Worm (Caenorhabditis elegans) whole organism, L1 larva: ENCODE data around the gene F41E6.1.

ENCODE experiments used
- C04F5.9 ChIP-seq: sonication (generic microtip); optimal IDR thresholded peaks from 2 replicates; lab custom pipeline; 2016; ENCODE audit warnings: missing genetic modification characterization, missing compliant biosample characterization
- F16B12.6 ChIP-seq: fragments of 150-350 bp; optimal IDR thresholded peaks from 2 replicates; lab custom pipeline; 2014; ENCODE audit warnings: missing biosample characterization, missing genetic modification characterization
- Y116A8C.19 ChIP-seq: sonication (generic microtip); optimal IDR thresholded peaks from 2 replicates; lab custom pipeline; 2016; ENCODE audit warnings: missing compliant biosample characterization, missing genetic modification characterization, borderline replicate concordance
- alr-1 ChIP-seq: fragments of 200-800 bp; sonication (Bioruptor generic); optimal IDR thresholded peaks from 2 replicates; lab custom pipeline; 2018; ENCODE audit warnings: borderline replicate concordance, mild to moderate bottlenecking, missing genetic modification characterization, missing compliant biosample characterization
- aly-2 ChIP-seq: fragments of 150-350 bp; optimal IDR thresholded peaks from 2 replicates; lab custom pipeline; 2014; ENCODE audit warnings: missing biosample characterization, missing genetic modification characterization
- blmp-1 ChIP-seq: fragments of 150-350 bp; optimal IDR thresholded peaks from 2 replicates; lab custom pipeline; 2014; ENCODE audit warnings: missing biosample characterization, missing genetic modification characterization
- ceh-82 ChIP-seq, 3 experiments: fragments of 150-350 bp in 1 of 3; sonication (generic microtip) in 2 of 3; optimal IDR thresholded peaks; 2 replicates each; lab custom pipeline; 2014 to 2017; ENCODE audit warnings: missing biosample characterization in 3 of 3, missing genetic modification characterization in 3 of 3
- ces-1 ChIP-seq: fragments of 150-350 bp; optimal IDR thresholded peaks from 2 replicates; lab custom pipeline; 2014; ENCODE audit warnings: missing biosample characterization, missing genetic modification reagents, missing genetic modification characterization
- dsc-1 ChIP-seq: sonication (generic microtip); optimal IDR thresholded peaks from 2 replicates; lab custom pipeline; 2016; ENCODE audit warnings: mild to moderate bottlenecking, missing genetic modification characterization, missing compliant biosample characterization
- efl-1 ChIP-seq, 4 experiments: fragments of 150-350 bp; optimal IDR thresholded peaks in 3 of 4; peaks in 1 of 4; 1 replicate in 1 of 4; 2 replicates in 3 of 4; lab custom pipeline; 2014; ENCODE audit warnings: missing biosample characterization in 2 of 4, missing genetic modification characterization in 2 of 4, missing genetic modification reagents in 2 of 4
- egl-13 ChIP-seq: sonication (generic microtip); optimal IDR thresholded peaks from 2 replicates; lab custom pipeline; 2016; ENCODE audit warnings: missing genotype, missing genetic modification reagents, missing genetic modification characterization, missing compliant biosample characterization
- elt-2 ChIP-seq: sonication (generic microtip); optimal IDR thresholded peaks from 2 replicates; lab custom pipeline; 2016; ENCODE audit warnings: missing genetic modification characterization, mild to moderate bottlenecking, inconsistent platforms, missing compliant biosample characterization, missing genetic modification reagents
- elt-3 ChIP-seq, 6 experiments: fragments of 150-350 bp in 1 of 6; sonication (generic microtip); optimal IDR thresholded peaks; 2 replicates each; lab custom pipeline; 2017 to 2018; ENCODE audit warnings: missing biosample characterization in 6 of 6, missing genetic modification characterization in 6 of 6, inconsistent platforms in 1 of 6
- fkh-10 ChIP-seq: sonication (generic microtip); optimal IDR thresholded peaks from 2 replicates; lab custom pipeline; 2017; ENCODE audit warnings: missing biosample characterization, missing genetic modification reagents, missing genetic modification characterization
- fkh-4 ChIP-seq: sonication (generic microtip); optimal IDR thresholded peaks from 2 replicates; lab custom pipeline; 2016; ENCODE audit warnings: missing compliant biosample characterization, missing genetic modification characterization, borderline replicate concordance
- fkh-8 ChIP-seq: sonication (generic microtip); optimal IDR thresholded peaks from 2 replicates; lab custom pipeline; 2016; ENCODE audit warnings: mild to moderate bottlenecking, missing genetic modification characterization, missing compliant biosample characterization
- hlh-17 ChIP-seq: fragments of 200-800 bp; sonication (Bioruptor generic); optimal IDR thresholded peaks from 2 replicates; lab custom pipeline; 2018; ENCODE audit warnings: missing genetic modification characterization, mild to moderate bottlenecking, missing compliant biosample characterization, moderate library complexity, borderline replicate concordance
- hlh-4 ChIP-seq: sonication (generic microtip); optimal IDR thresholded peaks from 2 replicates; lab custom pipeline; 2016; ENCODE audit warnings: mild to moderate bottlenecking, missing genetic modification characterization, missing compliant biosample characterization
- hpl-2 ChIP-seq: fragments of 150-350 bp; optimal IDR thresholded peaks from 2 replicates; lab custom pipeline; 2014; ENCODE audit warnings: missing biosample characterization, missing genetic modification reagents, missing genetic modification characterization
- lin-13 ChIP-seq: fragments of 150-350 bp; optimal IDR thresholded peaks from 2 replicates; lab custom pipeline; 2014; ENCODE audit warnings: missing biosample characterization, missing genetic modification reagents, missing genetic modification characterization
- lin-14 ChIP-seq: fragments of 200-800 bp; sonication (Bioruptor generic); optimal IDR thresholded peaks from 2 replicates; lab custom pipeline; 2018; ENCODE audit warnings: mild to moderate bottlenecking, missing genetic modification characterization, moderate library complexity, missing compliant biosample characterization
- lir-3 ChIP-seq: sonication (generic microtip); optimal IDR thresholded peaks from 2 replicates; lab custom pipeline; 2016; ENCODE audit warnings: mild to moderate bottlenecking, missing genetic modification characterization, moderate library complexity, missing compliant biosample characterization; ENCODE audit not compliant: poor library complexity
- mab-9 ChIP-seq: fragments of 200-800 bp; sonication (Bioruptor generic); IDR thresholded peaks from 2 replicates; pipeline ENCODE4 v1.3.6; 2022; ENCODE audit warnings: missing genetic modification reagents, missing genetic modification characterization, missing compliant biosample characterization
- mdl-1 ChIP-seq, 2 experiments: fragments of 150-350 bp; optimal IDR thresholded peaks; 2 replicates each; lab custom pipeline; 2014 to 2017; ENCODE audit warnings: missing biosample characterization in 2 of 2, missing genetic modification characterization in 2 of 2, inconsistent platforms in 1 of 2
- mep-1 ChIP-seq: fragments of 150-350 bp; optimal IDR thresholded peaks from 2 replicates; lab custom pipeline; 2014; ENCODE audit warnings: missing biosample characterization, missing genetic modification characterization
- nhr-11 ChIP-seq: fragments of 150-350 bp; optimal IDR thresholded peaks from 2 replicates; lab custom pipeline; 2014; ENCODE audit warnings: missing biosample characterization, missing genetic modification characterization
- nhr-12 ChIP-seq: sonication (generic microtip); optimal IDR thresholded peaks from 2 replicates; lab custom pipeline; 2017; ENCODE audit warnings: missing biosample characterization, missing genetic modification characterization
- nhr-28 ChIP-seq: fragments of 150-350 bp; optimal IDR thresholded peaks from 2 replicates; lab custom pipeline; 2014; ENCODE audit warnings: missing biosample characterization, missing genetic modification characterization
- nhr-71 ChIP-seq: sonication (generic microtip); optimal IDR thresholded peaks from 2 replicates; lab custom pipeline; 2016; ENCODE audit warnings: mild to moderate bottlenecking, missing genetic modification characterization, moderate library complexity, missing compliant biosample characterization
- nhr-77 ChIP-seq: fragments of 150-350 bp; optimal IDR thresholded peaks from 2 replicates; lab custom pipeline; 2014; ENCODE audit warnings: missing biosample characterization, missing genetic modification characterization
- nhr-84 ChIP-seq: sonication (generic microtip); optimal IDR thresholded peaks from 2 replicates; lab custom pipeline; 2017; ENCODE audit warnings: missing biosample characterization, missing genetic modification characterization
- nhr-85 ChIP-seq: sonication (generic microtip); peaks from one replicate; lab custom pipeline; 2016; ENCODE audit warnings: missing genetic modification characterization, inconsistent platforms, missing compliant biosample characterization
- nhr-90 ChIP-seq: sonication (generic microtip); optimal IDR thresholded peaks from 2 replicates; lab custom pipeline; 2016; ENCODE audit warnings: mild to moderate bottlenecking, missing genetic modification characterization, missing compliant biosample characterization; ENCODE audit not compliant: poor library complexity
- pqm-1 ChIP-seq: sonication (generic microtip); optimal IDR thresholded peaks from 3 replicates; lab custom pipeline; 2017; ENCODE audit warnings: missing biosample characterization, missing genetic modification characterization
- rnt-1 ChIP-seq: sonication (generic microtip); optimal IDR thresholded peaks from 2 replicates; lab custom pipeline; 2016; ENCODE audit warnings: mild to moderate bottlenecking, missing genetic modification characterization, moderate library complexity, missing compliant biosample characterization
- snpc-4 ChIP-seq: fragments of 150-350 bp; optimal IDR thresholded peaks from 2 replicates; lab custom pipeline; 2014; ENCODE audit warnings: missing biosample characterization, missing genetic modification characterization
- sptf-1 ChIP-seq: fragments of 150-350 bp; optimal IDR thresholded peaks from 2 replicates; lab custom pipeline; 2014; ENCODE audit warnings: missing biosample characterization, missing genetic modification characterization
- tbx-2 ChIP-seq: sonication (generic microtip); optimal IDR thresholded peaks from 2 replicates; lab custom pipeline; 2016; ENCODE audit warnings: missing genetic modification characterization, missing compliant biosample characterization
- tlp-1 ChIP-seq: fragments of 150-350 bp; optimal IDR thresholded peaks from 2 replicates; lab custom pipeline; 2014; ENCODE audit warnings: missing biosample characterization, missing genetic modification characterization
- unc-130 ChIP-seq: fragments of 150-350 bp; optimal IDR thresholded peaks from 2 replicates; lab custom pipeline; 2017; ENCODE audit warnings: missing biosample characterization, missing genetic modification characterization, inconsistent platforms
- unc-86 ChIP-seq: sonication (generic microtip); optimal IDR thresholded peaks from 2 replicates; lab custom pipeline; 2016; ENCODE audit warnings: missing genetic modification characterization, missing compliant biosample characterization
- unc-98 ChIP-seq: fragments of 200-800 bp; sonication (Bioruptor generic); IDR thresholded peaks from 2 replicates; pipeline ENCODE4 v1.3.6; 2022; ENCODE audit warnings: missing genetic modification characterization, missing compliant biosample characterization
- vab-15 ChIP-seq: sonication (generic microtip); optimal IDR thresholded peaks from 2 replicates; lab custom pipeline; 2017; ENCODE audit warnings: missing genotype, mild to moderate bottlenecking, missing genetic modification characterization, missing compliant biosample characterization
- xbp-1 ChIP-seq: sonication (generic microtip); optimal IDR thresholded peaks from 2 replicates; lab custom pipeline; 2016; ENCODE audit warnings: missing genetic modification characterization, missing compliant biosample characterization
- ztf-11 ChIP-seq, 2 experiments: sonication (generic microtip); optimal IDR thresholded peaks; 2 replicates each; lab custom pipeline; 2016 to 2017; ENCODE audit warnings: missing genetic modification characterization in 2 of 2, missing biosample characterization in 1 of 2, missing compliant biosample characterization in 1 of 2
- ztf-4 ChIP-seq: fragments of 150-350 bp; optimal IDR thresholded peaks from 2 replicates; lab custom pipeline; 2014; ENCODE audit warnings: missing biosample characterization, missing genetic modification characterization

F41E6.1 gene

ce11 chrV:8623754-8624153 lies 1.3 kb downstream of the F41E6.1 start, which contains the start of gene F41E6.17:
F41E6.17 (plus strand) TSS chrV:8624101.
- TF ChIP-seq ceh-82 (tag; optimal IDR thresholded peaks at IDR 0.05; lab: Kevin White, UChicago), result peak in 1 of 3 experiments; percentile 24
- TF ChIP-seq mep-1, result no peak
- no peak for TF ChIP-seq unc-86 (tag; lab: Kevin White, UChicago)
- TF ChIP-seq unc-98 (GFP tag; lab: Robert Waterston, UW), result no peak
- no peak for TF ChIP-seq tlp-1 (tag; lab: Kevin White, UChicago)
- no peak for TF ChIP-seq hpl-2
- no peak for TF ChIP-seq pqm-1 (tag; lab: Kevin White, UChicago)
- no peak for TF ChIP-seq rnt-1 (tag; lab: Kevin White, UChicago)
- TF ChIP-seq nhr-28 (tag; lab: Kevin White, UChicago), result no peak
- TF ChIP-seq lin-14 (GFP tag; lab: Kevin White, UChicago), result peak; percentile 70
- peak; percentile 33 for TF ChIP-seq dsc-1 (tag; lab: Kevin White, UChicago)
- TF ChIP-seq nhr-71 (tag; lab: Kevin White, UChicago), result no peak
- peak; percentile 19 for TF ChIP-seq fkh-10 (GFP tag; lab: Kevin White, UChicago)
- TF ChIP-seq fkh-4 (tag; lab: Kevin White, UChicago), result no peak
- no peak for TF ChIP-seq F16B12.6 (tag; lab: Kevin White, UChicago)
- TF ChIP-seq xbp-1, result no peak
- TF ChIP-seq nhr-84 (tag; lab: Kevin White, UChicago), result no peak
- no peak for TF ChIP-seq elt-3 (tag; optimal IDR thresholded peaks at IDR 0.05; lab: Kevin White, UChicago)
- TF ChIP-seq C04F5.9 (tag; lab: Kevin White, UChicago), result no peak
- no peak for TF ChIP-seq hlh-4 (tag; lab: Kevin White, UChicago)

ce11 chrV:8626406-8626805 lies 4.0 kb downstream of the F41E6.1 start:
- peak; percentile 76 for TF ChIP-seq nhr-85 (tag; lab: Kevin White, UChicago)
- TF ChIP-seq lin-14 (GFP tag; lab: Kevin White, UChicago), result peak; percentile 26
- peak; percentile 6 for TF ChIP-seq fkh-8 (tag; lab: Kevin White, UChicago)
- TF ChIP-seq Y116A8C.19, result no peak
- peak; percentile 25 for TF ChIP-seq nhr-71 (tag; lab: Kevin White, UChicago)
- peak; percentile 5 for TF ChIP-seq egl-13 (tag; lab: Kevin White, UChicago)

- TF ChIP-seq efl-1 (optimal IDR thresholded peaks at IDR 0.05; lab: Kevin White, UChicago), result no peak
- TF ChIP-seq efl-1 (GFP tag; optimal IDR thresholded peaks at IDR 0.05 in 1 of 2; lab: Kevin White, UChicago), result peak in 1 of 2 experiments; percentile 48
- TF ChIP-seq egl-13 (tag; lab: Kevin White, UChicago), result no peak
- TF ChIP-seq ztf-4 (tag; lab: Kevin White, UChicago), result no peak
- no peak for TF ChIP-seq elt-2 (tag; lab: Kevin White, UChicago)
- TF ChIP-seq snpc-4 (tag; lab: Kevin White, UChicago), result no peak
- no peak for TF ChIP-seq tbx-2 (tag; lab: Kevin White, UChicago)
- no peak for TF ChIP-seq lir-3 (tag; lab: Kevin White, UChicago)
Measured at ce11 chrV:8627580-8627979, 5.2 kb downstream of the F41E6.1 start.

DNA sequence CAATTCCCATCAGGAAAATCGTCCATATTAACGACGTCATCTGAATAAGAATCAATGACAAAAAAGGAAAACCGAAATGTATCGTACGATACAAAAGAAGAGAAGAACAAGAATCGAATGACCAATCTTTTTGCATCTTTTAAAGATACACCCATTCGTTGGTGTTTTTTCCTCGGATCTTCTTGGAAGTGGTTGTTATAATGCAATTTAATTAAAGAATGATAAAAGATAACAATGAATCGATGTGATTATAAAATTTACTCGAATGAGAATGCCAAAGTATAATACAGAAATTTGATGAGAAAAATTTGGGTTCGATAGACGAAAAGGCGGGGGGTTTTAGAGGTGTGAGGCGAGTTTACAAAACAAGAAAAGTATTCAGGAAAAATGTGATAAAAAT lies 6.6 kb downstream of the F41E6.1 start, which contains the start of gene F41E6.12:
Gene F41E6.12, minus strand, starts transcription at position 101 of the 400 bp plus-strand sequence.
- TF ChIP-seq aly-2 (tag; lab: Kevin White, UChicago), result no peak
- TF ChIP-seq efl-1 (optimal IDR thresholded peaks at IDR 0.05; lab: Kevin White, UChicago), result no peak
- peak in 1 of 2 experiments; percentile 37 for TF ChIP-seq efl-1 (GFP tag; optimal IDR thresholded peaks at IDR 0.05 in 1 of 2; lab: Kevin White, UChicago)
- no peak for TF ChIP-seq mdl-1 (tag; optimal IDR thresholded peaks at IDR 0.05; lab: Kevin White, UChicago)
- TF ChIP-seq nhr-90 (tag; lab: Kevin White, UChicago), result no peak
- TF ChIP-seq hlh-4 (tag; lab: Kevin White, UChicago), result no peak
- no peak for TF ChIP-seq dsc-1 (tag; lab: Kevin White, UChicago)
- TF ChIP-seq lin-13 (GFP tag; lab: Kevin White, UChicago), result no peak
- TF ChIP-seq blmp-1 (tag; lab: Kevin White, UChicago), result peak; percentile 21
- no peak for TF ChIP-seq nhr-77 (tag; lab: Kevin White, UChicago)
- TF ChIP-seq vab-15 (tag; lab: Kevin White, UChicago), result no peak
- TF ChIP-seq ces-1 (GFP tag; lab: Kevin White, UChicago), result no peak
- TF ChIP-seq nhr-85 (tag; lab: Kevin White, UChicago), result peak; percentile 49
- no peak for TF ChIP-seq nhr-11 (tag; lab: Kevin White, UChicago)
- TF ChIP-seq alr-1, result no peak
- TF ChIP-seq hlh-17 (GFP tag; lab: Kevin White, UChicago), result no peak
- no peak for TF ChIP-seq mab-9 (GFP tag; lab: Robert Waterston, UW)
- no peak for TF ChIP-seq ztf-11 (tag; optimal IDR thresholded peaks at IDR 0.05; lab: Kevin White, UChicago)
- TF ChIP-seq unc-130 (tag; lab: Kevin White, UChicago), result no peak
- TF ChIP-seq elt-2 (tag; lab: Kevin White, UChicago), result no peak
- no peak for TF ChIP-seq xbp-1
- no peak for TF ChIP-seq sptf-1
- no peak for TF ChIP-seq nhr-12
